Fruit fly (Drosophila melanogaster) whole organism, wandering third instar larva: ENCODE data around the gene Rai1.

Experiments used
- Abd-B ChIP-seq: fragments of >200 bp; optimal IDR thresholded peaks from 2 replicates; lab custom pipeline; 2017; ENCODE audit warnings: missing biosample characterization, missing genetic modification characterization
- CG32264 ChIP-seq: fragments of 200-800 bp; sonication (Bioruptor generic); optimal IDR thresholded peaks from 2 replicates; lab custom pipeline; 2016; ENCODE audit warnings: missing biosample characterization, missing genetic modification characterization
- CrebA ChIP-seq: fragments of 200-800 bp; sonication (Bioruptor generic); optimal IDR thresholded peaks from 2 replicates; lab custom pipeline; 2016; ENCODE audit warnings: missing biosample characterization, mild to moderate bottlenecking, missing genetic modification characterization, borderline replicate concordance
- Dif ChIP-seq: fragments of 200-275, 200-300 bp; sonication (Bioruptor generic); optimal IDR thresholded peaks from 2 replicates; lab custom pipeline; 2018; ENCODE audit warnings: missing biosample characterization, missing genetic modification characterization; ENCODE audit not compliant: partially characterized antibody
- GATAd ChIP-seq: sonication (Bioruptor generic); optimal IDR thresholded peaks from 2 replicates; lab custom pipeline; 2016; ENCODE audit warnings: missing biosample characterization, missing genetic modification characterization
- Hnf4 ChIP-seq: fragments of 200-800 bp; sonication (Bioruptor generic); optimal IDR thresholded peaks from 2 replicates; lab custom pipeline; 2016; ENCODE audit warnings: missing biosample characterization, mild to moderate bottlenecking, missing genetic modification characterization
- Hr78 ChIP-seq: fragments of >200 bp; optimal IDR thresholded peaks from 2 replicates; lab custom pipeline; 2017; ENCODE audit warnings: missing biosample characterization, missing genetic modification characterization
- Hr83 ChIP-seq: fragments of 200-300 bp; sonication (Bioruptor generic); optimal IDR thresholded peaks from 2 replicates; lab custom pipeline; 2016; ENCODE audit warnings: missing biosample characterization, mild to moderate bottlenecking, missing genetic modification characterization, moderate library complexity; ENCODE audit not compliant: poor library complexity, severe bottlenecking
- Mio ChIP-seq: sonication (Bioruptor generic); optimal IDR thresholded peaks from 2 replicates; lab custom pipeline; 2016; ENCODE audit warnings: missing biosample characterization, missing genetic modification characterization
- Myc ChIP-seq: fragments of >200 bp; optimal IDR thresholded peaks from 2 replicates; lab custom pipeline; 2017
- N ChIP-seq: fragments of >200 bp; optimal IDR thresholded peaks from 2 replicates; lab custom pipeline; 2018; ENCODE audit warnings: missing biosample characterization, missing external identifiers, missing genetic modification characterization
- OdsH ChIP-seq: fragments of 200-800 bp; sonication (Bioruptor generic); optimal IDR thresholded peaks from 2 replicates; lab custom pipeline; 2016; ENCODE audit warnings: missing biosample characterization, mild to moderate bottlenecking, missing genetic modification characterization
- Rel ChIP-seq, 2 experiments: fragments of 200-800 bp; sonication (Bioruptor generic) in 1 of 2; optimal IDR thresholded peaks; 2 replicates in 1 of 2; 3 replicates in 1 of 2; lab custom pipeline; 2016 to 2019; ENCODE audit warnings: mild to moderate bottlenecking in 2 of 2, missing biosample characterization in 2 of 2, missing genetic modification characterization in 2 of 2, moderate library complexity in 1 of 2
- Vsx2 ChIP-seq: fragments of 200-300, 225-300 bp; sonication (Bioruptor generic); optimal IDR thresholded peaks from 2 replicates; lab custom pipeline; 2018; ENCODE audit warnings: missing biosample characterization, missing genetic modification characterization; ENCODE audit not compliant: partially characterized antibody
- brk ChIP-seq: fragments of 200-800 bp; sonication (Bioruptor generic); optimal IDR thresholded peaks from 2 replicates; lab custom pipeline; 2016; ENCODE audit warnings: missing biosample characterization, mild to moderate bottlenecking, missing genetic modification characterization
- dl ChIP-seq, 2 experiments: fragments of 175-275, 200-275 bp in 1 of 2; fragments of 200-275 bp in 1 of 2; sonication (Bioruptor generic); optimal IDR thresholded peaks; lab custom pipeline; 2018; ENCODE audit warnings: mild to moderate bottlenecking in 2 of 2, missing biosample characterization in 2 of 2, missing genetic modification characterization in 2 of 2, moderate library complexity in 2 of 2; ENCODE audit not compliant: partially characterized antibody in 2 of 2, insufficient read depth in 1 of 2
- dmrt93B ChIP-seq: fragments of 200-800 bp; sonication (Bioruptor generic); optimal IDR thresholded peaks from 2 replicates; lab custom pipeline; 2018; ENCODE audit warnings: missing biosample characterization, mild to moderate bottlenecking, missing genetic modification characterization
- foxo ChIP-seq, 2 experiments: fragments of 200-800 bp; sonication (Bioruptor generic); optimal IDR thresholded peaks; 2 replicates in 1 of 2; 3 replicates in 1 of 2; lab custom pipeline; 2016 to 2017; ENCODE audit warnings: missing biosample characterization in 2 of 2, missing genetic modification characterization in 2 of 2
- fru ChIP-seq: fragments of 200-800 bp; sonication (Bioruptor generic); optimal IDR thresholded peaks from 3 replicates; lab custom pipeline; 2016; ENCODE audit warnings: missing biosample characterization, mild to moderate bottlenecking, missing genetic modification characterization
- jim ChIP-seq: fragments of 175-275, 200-325 bp; sonication (Bioruptor generic); optimal IDR thresholded peaks from 2 replicates; lab custom pipeline; 2016; ENCODE audit warnings: missing biosample characterization, mild to moderate bottlenecking, missing genetic modification characterization
- lola ChIP-seq: fragments of >200 bp; optimal IDR thresholded peaks from 2 replicates; lab custom pipeline; 2017; ENCODE audit warnings: missing biosample characterization, missing genetic modification characterization
- pan ChIP-seq: fragments of >200 bp; optimal IDR thresholded peaks from 2 replicates; lab custom pipeline; 2017
- psq ChIP-seq: fragments of 200-800 bp; sonication (Bioruptor generic); optimal IDR thresholded peaks from 3 replicates; lab custom pipeline; 2017; ENCODE audit warnings: missing biosample characterization, mild to moderate bottlenecking, missing genetic modification characterization, moderate library complexity
- tai ChIP-seq: sonication (Bioruptor generic); optimal IDR thresholded peaks from 2 replicates; lab custom pipeline; 2016; ENCODE audit warnings: missing biosample characterization, missing genetic modification characterization
- usp ChIP-seq: fragments of >200 bp; optimal IDR thresholded peaks from 2 replicates; lab custom pipeline; 2017; ENCODE audit warnings: missing biosample characterization, missing genetic modification characterization
- woc ChIP-seq: sonication (Bioruptor generic); optimal IDR thresholded peaks from 2 replicates; lab custom pipeline; 2016; ENCODE audit warnings: missing biosample characterization, mild to moderate bottlenecking, missing genetic modification characterization

Rai1 gene

DNA sequence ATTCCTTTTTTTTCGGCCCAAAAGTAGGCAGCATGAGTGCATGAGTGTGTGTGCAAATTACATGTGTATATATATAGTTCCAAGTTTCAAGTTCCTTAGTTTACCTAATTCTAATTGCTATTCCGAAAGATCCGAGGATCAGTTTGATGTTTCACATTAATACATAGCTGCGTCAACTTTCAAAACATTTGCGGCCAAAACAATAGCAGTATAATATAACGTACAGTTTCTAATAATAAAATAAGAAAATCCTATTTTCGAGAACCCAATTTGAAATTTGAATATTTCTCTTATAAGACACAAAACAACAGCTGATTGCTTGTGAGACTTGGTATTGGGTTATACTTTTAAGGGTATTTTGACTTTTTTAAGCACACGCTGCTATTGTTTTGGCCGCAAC is 35.9 kb upstream of the Rai1 start:
- TF ChIP-seq Abd-B (GFP tag; lab: Kevin White, UChicago) = no peak
- TF ChIP-seq Mio (GFP tag; lab: Kevin White, UChicago) = no peak
- TF ChIP-seq psq (GFP tag; lab: Kevin White, UChicago) = no peak
- no peak for TF ChIP-seq Myc (lab: Kevin White, UChicago)
- TF ChIP-seq Dif = no peak
- no peak for TF ChIP-seq brk
- TF ChIP-seq foxo (GFP tag; optimal IDR thresholded peaks at IDR 0.05; lab: Kevin White, UChicago) = no peak
- TF ChIP-seq tai (GFP tag; lab: Kevin White, UChicago) = no peak

DNA sequence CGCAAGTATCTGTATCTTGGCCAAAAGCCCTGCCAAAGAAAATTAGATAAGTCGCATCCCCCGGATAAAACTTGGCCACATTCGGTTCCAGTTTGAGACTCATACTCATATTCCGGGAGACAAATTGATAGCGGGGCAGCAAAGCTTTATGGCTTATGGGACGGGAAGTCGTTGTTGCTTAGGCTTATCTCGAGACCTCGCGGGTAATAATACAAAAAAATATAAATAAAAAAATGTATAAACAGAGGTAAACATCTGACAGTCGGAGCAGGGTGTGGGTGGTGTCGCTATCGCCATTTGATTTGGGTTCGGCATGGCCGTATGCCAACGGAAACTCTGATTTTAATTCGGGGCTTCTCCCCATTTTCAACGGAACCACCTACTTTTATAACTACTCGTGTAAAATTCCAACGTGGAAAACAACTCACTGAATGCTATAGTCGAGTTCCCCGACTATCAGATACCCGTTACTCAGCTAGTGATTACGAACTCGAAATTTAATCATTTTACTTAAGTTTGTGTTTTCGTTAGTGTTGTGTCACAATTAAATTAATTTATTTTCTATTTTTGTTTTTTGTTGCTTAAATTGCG is 34.5 kb upstream of the Rai1 start:
- no peak for TF ChIP-seq jim (GFP tag; lab: Kevin White, UChicago)
- no peak for TF ChIP-seq GATAd (GFP tag; lab: Kevin White, UChicago)
- TF ChIP-seq Rel (GFP tag; optimal IDR thresholded peaks at IDR 0.05; lab: Kevin White, UChicago) = no peak
- TF ChIP-seq Rel (tag; optimal IDR thresholded peaks at IDR 0.05; lab: Kevin White, UChicago) = peak; percentile 91

DNA sequence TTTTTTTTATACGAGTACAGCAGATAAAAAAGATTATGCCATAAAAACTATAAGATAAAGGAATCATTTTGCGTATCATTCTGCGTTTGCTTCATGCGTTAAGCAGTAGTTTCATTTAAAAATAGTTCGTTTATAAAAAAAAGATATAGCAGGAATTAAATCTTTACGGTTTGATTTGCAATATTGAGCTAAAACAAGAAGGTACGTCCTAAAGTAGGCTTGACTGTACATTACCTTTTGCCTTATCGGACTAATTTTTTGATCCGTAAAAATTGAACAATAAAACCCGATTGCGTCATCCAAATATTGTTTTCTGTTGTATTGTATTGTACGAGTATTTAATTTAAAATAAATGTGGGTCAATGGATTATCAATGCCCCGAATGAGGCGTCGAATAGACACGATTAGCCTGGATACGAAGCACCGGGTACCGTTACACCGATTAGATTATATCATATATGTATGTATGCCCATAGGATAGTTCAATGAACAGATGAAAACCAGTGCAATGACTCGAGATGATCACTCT is 33.7 kb upstream of the Rai1 start:
- TF ChIP-seq OdsH (GFP tag; lab: Kevin White, UChicago) (no peak), woc (GFP tag; lab: Kevin White, UChicago) (no peak), psq (GFP tag; lab: Kevin White, UChicago) (no peak), Hr78 (GFP tag; lab: Kevin White, UChicago) (no peak), pan (lab: Kevin White, UChicago) (no peak)

DNA sequence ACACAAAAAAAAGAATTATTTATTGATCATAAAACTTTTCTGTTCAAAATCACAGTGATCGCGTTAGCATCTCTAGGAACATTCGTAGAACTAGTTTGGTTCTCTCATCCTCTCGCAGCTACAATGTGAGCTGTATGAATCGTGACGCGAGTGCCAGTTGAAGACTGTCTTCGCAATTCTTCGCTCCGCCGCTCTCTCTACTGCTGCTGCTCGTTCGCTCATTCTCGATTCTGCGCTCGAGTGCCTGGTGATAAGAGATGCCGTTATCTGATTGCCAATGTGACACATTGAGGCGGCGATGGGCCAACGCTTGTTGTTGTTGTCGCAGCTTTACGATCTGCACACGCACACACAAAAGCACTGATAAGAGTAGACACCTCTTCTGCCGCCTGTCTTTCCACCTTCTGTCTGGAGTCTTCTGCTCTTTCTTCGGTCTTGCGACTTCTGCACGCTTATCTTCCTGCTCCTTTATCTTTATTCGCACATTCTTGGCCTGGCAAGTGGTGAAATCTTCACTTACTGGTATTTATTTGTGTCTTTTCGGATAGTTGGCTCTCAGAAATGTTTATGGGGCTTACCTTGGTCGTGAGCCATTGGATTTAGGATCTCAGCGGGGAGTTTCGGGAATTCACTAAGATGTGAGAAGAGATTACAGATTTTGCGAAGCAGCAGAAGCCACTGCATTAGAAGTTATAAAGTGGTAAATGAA is 33.1 kb upstream of the Rai1 start:
- no peak for TF ChIP-seq jim (GFP tag; lab: Kevin White, UChicago)
- peak; percentile 74 for TF ChIP-seq Dif
- TF ChIP-seq CrebA = no peak
- TF ChIP-seq Vsx2 (GFP tag; lab: Kevin White, UChicago) = peak; percentile 62
- TF ChIP-seq lola (GFP tag; lab: Kevin White, UChicago) = no peak
- TF ChIP-seq Rel (GFP tag; optimal IDR thresholded peaks at IDR 0.05; lab: Kevin White, UChicago) = no peak
- TF ChIP-seq Rel (tag; optimal IDR thresholded peaks at IDR 0.05; lab: Kevin White, UChicago) = peak; percentile 55
- TF ChIP-seq CG32264 (GFP tag; lab: Kevin White, UChicago) = no peak
- no peak for TF ChIP-seq N (GFP tag; lab: Kevin White, UChicago)
- TF ChIP-seq tai (GFP tag; lab: Kevin White, UChicago) = no peak
- TF ChIP-seq dl (GFP tag; optimal IDR thresholded peaks at IDR 0.05; lab: Kevin White, UChicago; ENCODE audit: insufficient read depth in 1 of 2, partially characterized antibody in 2 of 2) = peak in 1 of 2 experiments; percentile 82
- TF ChIP-seq Hr83 (GFP tag; lab: Kevin White, UChicago) = peak; percentile 7
- no peak for TF ChIP-seq usp (GFP tag; lab: Kevin White, UChicago)

DNA sequence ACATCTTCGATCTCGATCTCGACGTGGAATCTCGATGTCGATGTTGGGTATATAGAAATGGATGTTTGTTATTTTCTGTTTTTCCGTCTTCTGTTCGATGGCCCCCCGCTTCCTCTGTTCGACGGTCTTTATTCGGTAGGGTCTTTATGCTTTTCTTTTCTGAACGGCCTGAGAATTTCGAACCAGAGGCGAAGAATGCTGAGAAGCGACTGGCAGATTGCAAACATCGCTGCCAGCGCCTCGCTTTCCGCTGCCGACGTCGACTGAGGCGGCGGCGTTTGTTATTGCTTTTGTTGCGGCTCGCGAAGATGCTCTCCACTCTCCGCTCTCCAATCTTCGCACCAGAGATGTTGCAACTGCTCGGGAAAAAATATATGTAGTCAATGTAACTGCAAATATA is 32.2 kb upstream of the Rai1 start, which contains the start of the genes CG13004 and CG46306:
CG13004 (minus strand) TSS at position 217 of the 400 bp plus-strand sequence.
CG46306 (minus strand) TSS at position 217 of the 400 bp plus-strand sequence.
- TF ChIP-seq dmrt93B = no peak
- TF ChIP-seq jim (GFP tag; lab: Kevin White, UChicago) = no peak
- TF ChIP-seq dl (GFP tag; optimal IDR thresholded peaks at IDR 0.05; lab: Kevin White, UChicago; ENCODE audit: insufficient read depth in 1 of 2, partially characterized antibody in 2 of 2) = peak in 1 of 2 experiments; percentile 52
- TF ChIP-seq Hnf4 (GFP tag; lab: Kevin White, UChicago) = peak; percentile 13
- no peak for TF ChIP-seq CrebA
- TF ChIP-seq Hr78 (GFP tag; lab: Kevin White, UChicago) = no peak
- TF ChIP-seq lola (GFP tag; lab: Kevin White, UChicago) = no peak
- TF ChIP-seq fru (GFP tag; lab: Kevin White, UChicago) = no peak
- peak; percentile 6 for TF ChIP-seq Hr83 (GFP tag; lab: Kevin White, UChicago)
- TF ChIP-seq Dif = peak; percentile 58
- no peak for TF ChIP-seq Rel (GFP tag; optimal IDR thresholded peaks at IDR 0.05; lab: Kevin White, UChicago)
- TF ChIP-seq Rel (tag; optimal IDR thresholded peaks at IDR 0.05; lab: Kevin White, UChicago) = peak; percentile 39
